Worm (Caenorhabditis elegans) whole organism, mixed stage, embryonic: ENCODE results near the gene F56D1.1.

Source experiments
- bed-3 ChIP-seq: fragments of 200-800 bp; sonication (Bioruptor generic); optimal IDR thresholded peaks from 3 replicates; lab custom pipeline; 2018; ENCODE audit warnings: mild to moderate bottlenecking, missing genetic modification characterization, moderate library complexity, missing compliant biosample characterization
- blmp-1 ChIP-seq: fragments of 150-350 bp; optimal IDR thresholded peaks from 2 replicates; lab custom pipeline; 2014; ENCODE audit warnings: missing biosample characterization, missing genetic modification characterization
- ceh-43 ChIP-seq: fragments of 200-800 bp; sonication (Bioruptor generic); optimal IDR thresholded peaks from 2 replicates; lab custom pipeline; 2018; ENCODE audit warnings: mild to moderate bottlenecking, missing genetic modification characterization, moderate library complexity, missing compliant biosample characterization
- ceh-83 ChIP-seq: fragments of 200-800 bp; sonication (Bioruptor generic); optimal IDR thresholded peaks from 2 replicates; lab custom pipeline; 2018; ENCODE audit warnings: mild to moderate bottlenecking, missing genetic modification characterization, missing compliant biosample characterization
- ces-1 ChIP-seq: fragments of 150-350 bp; optimal IDR thresholded peaks from 2 replicates; lab custom pipeline; 2014; ENCODE audit warnings: missing biosample characterization, missing genetic modification reagents, missing genetic modification characterization
- cnd-1 ChIP-seq: fragments of 200-800 bp; sonication (Bioruptor generic); optimal IDR thresholded peaks from 2 replicates; lab custom pipeline; 2018; ENCODE audit warnings: mild to moderate bottlenecking, missing genetic modification characterization, missing compliant biosample characterization
- drap-1 ChIP-seq: fragments of 200-800 bp; sonication (Bioruptor generic); optimal IDR thresholded peaks from 3 replicates; lab custom pipeline; 2018; ENCODE audit warnings: mild to moderate bottlenecking, missing genetic modification characterization, missing compliant biosample characterization
- elt-1 ChIP-seq: sonication (generic microtip); optimal IDR thresholded peaks from 2 replicates; lab custom pipeline; 2017; ENCODE audit warnings: missing genetic modification characterization, mild to moderate bottlenecking, missing compliant biosample characterization, antibody characterized with exemption, moderate library complexity, borderline replicate concordance; ENCODE audit not compliant: insufficient read depth
- elt-3 ChIP-seq: fragments of 150-350 bp; optimal IDR thresholded peaks from 2 replicates; lab custom pipeline; 2014; ENCODE audit warnings: missing biosample characterization, missing genetic modification characterization
- hlh-1 ChIP-seq: fragments of 150-350 bp; optimal IDR thresholded peaks from 2 replicates; lab custom pipeline; 2014; ENCODE audit warnings: missing biosample characterization, missing genetic modification reagents, missing genetic modification characterization
- lin-13 ChIP-seq: fragments of 150-350 bp; optimal IDR thresholded peaks from 2 replicates; lab custom pipeline; 2014; ENCODE audit warnings: missing biosample characterization, missing genetic modification characterization
- lin-32 ChIP-seq: fragments of 200-800 bp; sonication (Bioruptor generic); optimal IDR thresholded peaks from 2 replicates; lab custom pipeline; 2018; ENCODE audit warnings: mild to moderate bottlenecking, missing genetic modification characterization, missing compliant biosample characterization
- lsy-2 ChIP-seq: fragments of 150-350 bp; optimal IDR thresholded peaks from 2 replicates; lab custom pipeline; 2014; ENCODE audit warnings: missing biosample characterization, missing genetic modification characterization
- mab-5 ChIP-seq: fragments of 150-350 bp; optimal IDR thresholded peaks from 2 replicates; lab custom pipeline; 2014; ENCODE audit warnings: missing biosample characterization, missing genetic modification characterization
- mls-2 ChIP-seq: sonication (generic microtip); optimal IDR thresholded peaks from 2 replicates; lab custom pipeline; 2016; ENCODE audit warnings: mild to moderate bottlenecking, missing genetic modification characterization, moderate library complexity, missing compliant biosample characterization
- nhr-12 ChIP-seq: fragments of 150-350 bp; optimal IDR thresholded peaks from 2 replicates; lab custom pipeline; 2014; ENCODE audit warnings: missing biosample characterization, missing genetic modification characterization
- nhr-237 ChIP-seq: fragments of 150-350 bp; optimal IDR thresholded peaks from 2 replicates; lab custom pipeline; 2014; ENCODE audit warnings: missing biosample characterization, missing genetic modification characterization
- nhr-28 ChIP-seq: fragments of 150-350 bp; optimal IDR thresholded peaks from 2 replicates; lab custom pipeline; 2014; ENCODE audit warnings: missing biosample characterization, missing genetic modification characterization
- nhr-76 ChIP-seq: sonication (generic microtip); optimal IDR thresholded peaks from 2 replicates; lab custom pipeline; 2017; ENCODE audit warnings: missing biosample characterization, missing genetic modification characterization
- pha-4 ChIP-seq: fragments of 150-350 bp; optimal IDR thresholded peaks from 2 replicates; lab custom pipeline; 2018; ENCODE audit warnings: missing biosample characterization, missing genetic modification reagents, missing genetic modification characterization
- sem-2 ChIP-seq: fragments of 200-800 bp; sonication (Bioruptor generic); optimal IDR thresholded peaks from 2 replicates; lab custom pipeline; 2018; ENCODE audit warnings: mild to moderate bottlenecking, missing genetic modification characterization, missing compliant biosample characterization
- snpc-4 ChIP-seq: fragments of 150-350 bp; optimal IDR thresholded peaks from 2 replicates; lab custom pipeline; 2014; ENCODE audit warnings: missing biosample characterization, missing genetic modification characterization
- sptf-1 ChIP-seq: sonication (generic microtip); optimal IDR thresholded peaks from 2 replicates; lab custom pipeline; 2017; ENCODE audit warnings: mild to moderate bottlenecking, missing genetic modification characterization, moderate library complexity, missing compliant biosample characterization
- tbx-8 ChIP-seq: fragments of 200-800 bp; sonication (Bioruptor generic); optimal IDR thresholded peaks from 2 replicates; lab custom pipeline; 2018; ENCODE audit warnings: mild to moderate bottlenecking, missing genetic modification characterization, moderate library complexity, missing compliant biosample characterization
- unc-120 ChIP-seq: sonication (generic microtip); optimal IDR thresholded peaks from 2 replicates; lab custom pipeline; 2017; ENCODE audit warnings: missing genetic modification characterization, missing compliant biosample characterization; ENCODE audit not compliant: poor library complexity, severe bottlenecking
- unc-39 ChIP-seq: fragments of 150-350 bp; optimal IDR thresholded peaks from 2 replicates; lab custom pipeline; 2014; ENCODE audit warnings: missing biosample characterization, missing genetic modification characterization
- zip-8 ChIP-seq: fragments of 150-350 bp; optimal IDR thresholded peaks from 2 replicates; lab custom pipeline; 2014; ENCODE audit warnings: missing biosample characterization, missing genetic modification characterization
- ztf-11 ChIP-seq: fragments of 150-350 bp; optimal IDR thresholded peaks from 2 replicates; lab custom pipeline; 2014; ENCODE audit warnings: missing biosample characterization, missing genetic modification characterization

Gene F56D1.1

ce11 chrII:5498156-5498739 lies 19.8 kb downstream of the F56D1.1 start, which contains the start of the genes suex-1 and F12A10.9:
Gene suex-1 (minus strand): TSS chrII:5498256.
Gene F12A10.9 (plus strand): TSS chrII:5498689.
- TF ChIP-seq sptf-1: no peak
- no peak for TF ChIP-seq mls-2
- no peak for TF ChIP-seq drap-1
- no peak for TF ChIP-seq ztf-11 (tag; lab: Kevin White, UChicago)
- no peak for TF ChIP-seq tbx-8 (GFP tag; lab: Kevin White, UChicago)
- no peak for TF ChIP-seq pha-4
- TF ChIP-seq ceh-83 (GFP tag; lab: Kevin White, UChicago): no peak
- TF ChIP-seq elt-1: no peak
- TF ChIP-seq, all 35 proteins: peak for 0

- TF ChIP-seq bed-3: no peak
- no peak for TF ChIP-seq elt-1
- TF ChIP-seq nhr-28: no peak
- no peak for TF ChIP-seq elt-3 (tag; lab: Kevin White, UChicago)
- TF ChIP-seq sptf-1: no peak
- no peak for TF ChIP-seq zip-8
- TF ChIP-seq ztf-11 (tag; lab: Kevin White, UChicago): no peak
- no peak for TF ChIP-seq snpc-4
- TF ChIP-seq nhr-76 (tag; lab: Kevin White, UChicago): no peak
- TF ChIP-seq lsy-2: no peak
- no peak for TF ChIP-seq mab-5 (tag; lab: Kevin White, UChicago)
- TF ChIP-seq ceh-43: no peak
- no peak for TF ChIP-seq nhr-12 (tag; lab: Kevin White, UChicago)
- no peak for TF ChIP-seq lin-13 (tag; lab: Kevin White, UChicago)
Measured at ce11 chrII:5500470-5500869, 22.1 kb downstream of the F56D1.1 start, which contains the start of gene fzy-1. Gene fzy-1 (plus strand): TSS chrII:5500770.

- TF ChIP-seq unc-39 (tag; lab: Kevin White, UChicago): no peak
- TF ChIP-seq sem-2 (GFP tag; lab: Kevin White, UChicago): no peak
- peak; percentile 52 for TF ChIP-seq elt-1
- no peak for TF ChIP-seq ceh-83 (GFP tag; lab: Kevin White, UChicago)
- peak; percentile 89 for TF ChIP-seq ces-1 (GFP tag; lab: Kevin White, UChicago)
- no peak for TF ChIP-seq cnd-1
Measured at ce11 chrII:5500986-5501657, 22.7 kb downstream of the F56D1.1 start, which contains the start of gene F12A10.8. Gene F12A10.8 (minus strand): TSS chrII:5501064.

- TF ChIP-seq nhr-237 (tag; lab: Kevin White, UChicago) (no peak), ceh-43 (no peak), nhr-28 (no peak), mls-2 (no peak), snpc-4 (no peak), drap-1 (no peak), ces-1 (GFP tag; lab: Kevin White, UChicago) (no peak), unc-120 (tag; lab: Kevin White, UChicago) (no peak), lin-32 (GFP tag; lab: Kevin White, UChicago) (no peak), lsy-2 (no peak), lin-13 (tag; lab: Kevin White, UChicago) (no peak)
- TF ChIP-seq, all 35 proteins: peak for 0
Measured at ce11 chrII:5503760-5504159, 25.3 kb downstream of the F56D1.1 start, which contains the start of gene cyp-44A1. Gene cyp-44A1 (plus strand): TSS chrII:5504044.

ce11 chrII:5505820-5506287 lies 27.4 kb downstream of the F56D1.1 start, which contains the start of gene npp-24:
Gene npp-24 (plus strand): TSS chrII:5505870.
- TF ChIP-seq mls-2 (no peak), ces-1 (GFP tag; lab: Kevin White, UChicago) (peak; percentile 79), hlh-1 (tag; lab: Kevin White, UChicago) (no peak), nhr-12 (tag; lab: Kevin White, UChicago) (no peak), blmp-1 (peak; percentile 3)
